Fruit fly (Drosophila melanogaster) S2 (cell line): ENCODE results near the gene psh.

Experiments used
- CG8478 ChIP-seq: fragments of >200 bp; optimal IDR thresholded peaks from 2 replicates; lab custom pipeline; 2018
- CTCF ChIP-seq, 2 experiments: fragments of >200 bp; optimal IDR thresholded peaks; 2 replicates each; lab custom pipeline; 2018

DNA sequence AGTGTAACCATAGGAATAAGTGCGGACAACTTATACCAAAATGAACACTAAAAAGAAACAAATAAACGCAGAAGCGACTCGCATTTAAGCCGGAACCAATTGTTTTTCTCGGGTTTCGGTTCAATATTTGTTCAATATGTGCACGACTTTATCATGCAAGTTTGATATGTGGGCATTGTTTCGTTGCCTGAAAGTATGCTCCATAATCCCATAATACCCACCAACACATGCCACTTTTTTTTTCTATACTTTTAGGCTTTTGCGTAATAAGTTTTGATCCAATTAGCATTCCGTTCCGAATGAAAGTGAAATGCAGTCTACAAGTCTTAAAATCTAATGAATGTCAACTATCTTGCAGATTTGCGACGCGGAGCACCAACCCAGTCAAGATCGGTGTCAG, 33.6 kb upstream of the psh start:
- TF ChIP-seq CG8478 (no peak), CTCF (optimal IDR thresholded peaks at IDR 0.05; lab: Kevin White, UChicago) (no peak)
